Worm (Caenorhabditis elegans): Measurements from ENCODE around the gene F49F1.12.

DNA sequence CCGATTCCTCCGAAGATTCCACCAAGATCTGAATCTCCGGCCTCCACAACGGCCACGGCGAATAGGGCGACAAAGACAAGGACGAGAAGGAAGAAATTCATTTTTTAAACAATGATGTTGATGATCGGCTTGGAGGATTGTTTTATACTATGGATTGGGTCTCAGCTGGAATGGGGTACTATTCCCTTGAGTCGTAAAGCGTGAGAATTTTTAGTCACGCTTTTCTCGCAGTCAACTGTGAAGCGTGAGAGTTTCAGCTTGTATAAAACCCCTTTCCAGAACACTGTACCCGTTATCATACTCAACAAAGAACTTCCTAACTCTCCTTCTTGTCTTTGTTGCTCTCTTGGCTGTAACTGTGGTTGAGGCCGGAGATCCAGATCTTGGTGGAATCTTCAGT lies 28.4 kb downstream of the F49F1.12 start, which contains the start of gene F49F1.15:
- TF ChIP-seq die-1 (tag; optimal IDR thresholded peaks at IDR 0.05) (no peak), tbp1 (GFP tag; optimal IDR thresholded peaks at IDR 0.05) (no peak), pha-4 (tag; optimal IDR thresholded peaks at IDR 0.05) (no peak), ama-1 (optimal IDR thresholded peaks at IDR 0.05) (no peak), ama-1 (GFP tag; optimal IDR thresholded peaks at IDR 0.05) (no peak), lsl-1 (GFP tag; optimal IDR thresholded peaks at IDR 0.05) (no peak), snpc-4 (GFP tag; optimal IDR thresholded peaks at IDR 0.05) (no peak), snpc-4 (tag; optimal IDR thresholded peaks at IDR 0.05) (no peak), dpl-1 (GFP tag; optimal IDR thresholded peaks at IDR 0.05) (no peak), hmg-1.2 (GFP tag; IDR thresholded peaks at IDR 0.05) (no peak), nhr-90 (tag; optimal IDR thresholded peaks at IDR 0.05) (no peak), B0336.3 (GFP tag; IDR thresholded peaks at IDR 0.05) (no peak), aptf-3 (GFP tag; IDR thresholded peaks at IDR 0.05) (no peak)

All from whole organism, young adult.